Worm (Caenorhabditis elegans): Measurements from ENCODE around the gene F25G6.9.
A peak's percentile ranks its signal among the peaks of the same experiment; 100 is the strongest.

The F25G6.9 gene

ce11 chrV:8520846-8521553 is 48.8 kb downstream of the F25G6.9 start, which contains the start of the genes F45F2.11 and otpl-7 (continued):
- no peak for TF ChIP-seq lin-54 (GFP tag; optimal IDR thresholded peaks at IDR 0.05)
- no peak for TF ChIP-seq T07F8.4 (tag; optimal IDR thresholded peaks at IDR 0.05)

ce11 chrV:8518822-8519392 is 50.9 kb downstream of the F25G6.9 start, which contains the start of gene F45F2.10:
Gene F45F2.10, minus strand, starts transcription at chrV:8518872.
- TF ChIP-seq tbp1 (GFP tag; optimal IDR thresholded peaks at IDR 0.05), result peak; percentile 17
- no peak for TF ChIP-seq attf-6 (GFP tag; IDR thresholded peaks at IDR 0.05)
- TF ChIP-seq dox-1 (GFP tag; IDR thresholded peaks at IDR 0.05), result peak; percentile 41; the same call in 1 of the 2 replicates

ce11 chrV:8518283-8518682 is 51.5 kb downstream of the F25G6.9 start:
- no peak for TF ChIP-seq B0019.2 (GFP tag; conservative IDR thresholded peaks at IDR 0.05)
- TF ChIP-seq D2030.7 (GFP tag; IDR thresholded peaks at IDR 0.05), result no peak
- TF ChIP-seq lin-54 (GFP tag; optimal IDR thresholded peaks at IDR 0.05), result no peak
- TF ChIP-seq unc-62 (GFP tag; optimal IDR thresholded peaks at IDR 0.05), result no peak
- TF ChIP-seq F55B11.4 (tag; optimal IDR thresholded peaks at IDR 0.05; ENCODE audit: borderline replicate concordance, insufficient read depth), result no peak
- TF ChIP-seq gei-17 (GFP tag; optimal IDR thresholded peaks at IDR 0.05), result no peak
- TF ChIP-seq B0336.3 (GFP tag; IDR thresholded peaks at IDR 0.05), result no peak
- TF ChIP-seq let-526 (GFP tag; IDR thresholded peaks at IDR 0.05), result no peak
- TF ChIP-seq mxl-1 (tag; optimal IDR thresholded peaks at IDR 0.05), result no peak
- peak; percentile 7 for TF ChIP-seq K12H6.12 (tag; optimal IDR thresholded peaks at IDR 0.05)
- no peak for TF ChIP-seq unc-130 (GFP tag; optimal IDR thresholded peaks at IDR 0.05)
- TF ChIP-seq C06A6.2 (GFP tag; conservative IDR thresholded peaks at IDR 0.05), result no peak
- no peak for TF ChIP-seq repo-1 (tag; optimal IDR thresholded peaks at IDR 0.05)
- TF ChIP-seq F33H1.4 (GFP tag; IDR thresholded peaks at IDR 0.05), result no peak
- no peak for TF ChIP-seq nhr-120 (GFP tag; IDR thresholded peaks at IDR 0.05)
- no peak for TF ChIP-seq ztf-22 (GFP tag; optimal IDR thresholded peaks at IDR 0.05)
- peak; percentile 35; the same call in 1 of the 2 replicates for TF ChIP-seq hmg-1.2 (GFP tag; IDR thresholded peaks at IDR 0.05)
- TF ChIP-seq egl-18 (GFP tag; IDR thresholded peaks at IDR 0.05), result no peak
- no peak for TF ChIP-seq C17E4.6 (GFP tag; IDR thresholded peaks at IDR 0.05)
- TF ChIP-seq xnd-1 (tag; optimal IDR thresholded peaks at IDR 0.05), result peak; percentile 18
- no peak for TF ChIP-seq F37B4.10 (GFP tag; IDR thresholded peaks at IDR 0.05)
- TF ChIP-seq sptf-2 (GFP tag; optimal IDR thresholded peaks at IDR 0.05), result no peak
- TF ChIP-seq ceh-27 (GFP tag; optimal IDR thresholded peaks at IDR 0.05), result peak; percentile 40
- no peak for TF ChIP-seq nhr-27 (tag; optimal IDR thresholded peaks at IDR 0.05)
- no peak for TF ChIP-seq rpc-1 (optimal IDR thresholded peaks at IDR 0.05)
- TF ChIP-seq rpc-1 (tag; optimal IDR thresholded peaks at IDR 0.05), result no peak
- TF ChIP-seq cebp-2 (GFP tag; IDR thresholded peaks at IDR 0.05), result no peak
- no peak for TF ChIP-seq K11D2.4 (GFP tag; IDR thresholded peaks at IDR 0.05)
- no peak for TF ChIP-seq mcd-1 (GFP tag; IDR thresholded peaks at IDR 0.05)
- peak; percentile 33 for TF ChIP-seq dpff-1 (tag; optimal IDR thresholded peaks at IDR 0.05)
- TF ChIP-seq bed-2 (GFP tag; IDR thresholded peaks at IDR 0.05), result no peak
- TF ChIP-seq lsl-1 (GFP tag; optimal IDR thresholded peaks at IDR 0.05), result peak; percentile 14
- no peak for TF ChIP-seq lin-35 (GFP tag; optimal IDR thresholded peaks at IDR 0.05)
- TF ChIP-seq aptf-3 (GFP tag; IDR thresholded peaks at IDR 0.05), result no peak
- peak; percentile 36; the same call in 1 of the 2 replicates for TF ChIP-seq dox-1 (GFP tag; IDR thresholded peaks at IDR 0.05)
- TF ChIP-seq ztf-6 (GFP tag; IDR thresholded peaks at IDR 0.05), result no peak
- no peak for TF ChIP-seq zim-3 (tag; optimal IDR thresholded peaks at IDR 0.05)
- TF ChIP-seq lag-1 (GFP tag; IDR thresholded peaks at IDR 0.05), result no peak
- no peak for TF ChIP-seq F22D6.2 (tag; optimal IDR thresholded peaks at IDR 0.05)
- no peak for TF ChIP-seq ceh-58 (GFP tag; IDR thresholded peaks at IDR 0.05)
- no peak for TF ChIP-seq attf-3 (GFP tag; conservative IDR thresholded peaks at IDR 0.05)
- no peak for TF ChIP-seq pbrm-1 (GFP tag; IDR thresholded peaks at IDR 0.05)

Data from whole organism, young adult.